Worm (Caenorhabditis elegans) whole organism, L2 larva: ENCODE measurements around the gene clh-5.

Source experiments
- C34F6.9 ChIP-seq: fragments of 150-350 bp; optimal IDR thresholded peaks from 2 replicates; lab custom pipeline; 2014; ENCODE audit warnings: missing biosample characterization, missing genetic modification characterization
- F13H6.1 ChIP-seq: sonication (generic microtip); optimal IDR thresholded peaks from 2 replicates; lab custom pipeline; 2016; ENCODE audit warnings: missing genetic modification characterization, missing compliant biosample characterization
- R02D3.7 ChIP-seq: fragments of 150-350 bp; optimal IDR thresholded peaks from 2 replicates; lab custom pipeline; 2014; ENCODE audit warnings: missing biosample characterization, missing genetic modification characterization
- Y55F3AM.14 ChIP-seq: fragments of 200-800 bp; sonication (Bioruptor generic); optimal IDR thresholded peaks from 2 replicates; lab custom pipeline; 2018; ENCODE audit warnings: mild to moderate bottlenecking, missing genetic modification characterization, missing compliant biosample characterization
- ZK546.5 ChIP-seq: sonication (generic microtip); optimal IDR thresholded peaks from 2 replicates; lab custom pipeline; 2017; ENCODE audit warnings: missing biosample characterization, missing genetic modification characterization
- alr-1 ChIP-seq: fragments of 150-350 bp; optimal IDR thresholded peaks from 2 replicates; lab custom pipeline; 2014; ENCODE audit warnings: missing biosample characterization, missing genetic modification characterization
- aly-2 ChIP-seq: fragments of 150-350 bp; optimal IDR thresholded peaks from 2 replicates; lab custom pipeline; 2014; ENCODE audit warnings: missing biosample characterization, missing genetic modification characterization
- ama-1 ChIP-seq: fragments of 150-350 bp; optimal IDR thresholded peaks from 2 replicates; lab custom pipeline; 2018; ENCODE audit warnings: inconsistent platforms
- blmp-1 ChIP-seq: sonication (generic microtip); optimal IDR thresholded peaks from 2 replicates; lab custom pipeline; 2017; ENCODE audit warnings: missing genetic modification characterization, mild to moderate bottlenecking, missing compliant biosample characterization, antibody characterized with exemption, moderate library complexity; ENCODE audit not compliant: insufficient read depth
- ceh-16 ChIP-seq: fragments of 150-350 bp; optimal IDR thresholded peaks from 2 replicates; lab custom pipeline; 2014; ENCODE audit warnings: missing biosample characterization, missing genetic modification characterization
- ceh-82 ChIP-seq: fragments of 150-350 bp; optimal IDR thresholded peaks from 2 replicates; lab custom pipeline; 2014; ENCODE audit warnings: missing biosample characterization, missing genetic modification characterization
- crh-2 ChIP-seq: sonication (generic microtip); optimal IDR thresholded peaks from 2 replicates; lab custom pipeline; 2017; ENCODE audit warnings: missing biosample characterization, missing genetic modification characterization
- dmd-4 ChIP-seq: sonication (generic microtip); optimal IDR thresholded peaks from 2 replicates; lab custom pipeline; 2017; ENCODE audit warnings: missing biosample characterization, missing genetic modification characterization
- egl-27 ChIP-seq: sonication (generic microtip); optimal IDR thresholded peaks from 3 replicates; lab custom pipeline; 2017; ENCODE audit warnings: missing biosample characterization, missing genetic modification reagents, missing genetic modification characterization
- elt-1 ChIP-seq: fragments of 150-350 bp; optimal IDR thresholded peaks from 2 replicates; lab custom pipeline; 2014; ENCODE audit warnings: missing biosample characterization, missing genetic modification characterization
- elt-3 ChIP-seq: sonication (generic microtip); optimal IDR thresholded peaks from 2 replicates; lab custom pipeline; 2017; ENCODE audit warnings: missing biosample characterization, missing genetic modification characterization
- fos-1 ChIP-seq: fragments of 150-350 bp; optimal IDR thresholded peaks from 2 replicates; lab custom pipeline; 2014; ENCODE audit warnings: missing biosample characterization, missing genetic modification characterization
- gmeb-1 ChIP-seq: fragments of 150-350 bp; optimal IDR thresholded peaks from 2 replicates; lab custom pipeline; 2014; ENCODE audit warnings: missing biosample characterization, missing genetic modification characterization
- lin-11 ChIP-seq: fragments of 150-350 bp; sonication (generic microtip); optimal IDR thresholded peaks from 2 replicates; lab custom pipeline; 2014; ENCODE audit warnings: missing biosample characterization, missing genetic modification characterization, inconsistent platforms, mixed read lengths
- lin-13 ChIP-seq: fragments of 150-350 bp; optimal IDR thresholded peaks from 2 replicates; lab custom pipeline; 2014; ENCODE audit warnings: missing biosample characterization, missing genetic modification reagents, missing genetic modification characterization
- lin-39 ChIP-seq: fragments of 150-350 bp; optimal IDR thresholded peaks from 2 replicates; lab custom pipeline; 2014; ENCODE audit warnings: missing biosample characterization, missing genetic modification reagents, missing genetic modification characterization
- lsy-2 ChIP-seq, 2 experiments: fragments of 150-350 bp in 1 of 2; sonication (generic microtip) in 1 of 2; optimal IDR thresholded peaks; 2 replicates each; lab custom pipeline; 2014 to 2017; ENCODE audit warnings: missing biosample characterization in 2 of 2, missing genetic modification characterization in 2 of 2
- mab-5 ChIP-seq: fragments of 150-350 bp; optimal IDR thresholded peaks from 2 replicates; lab custom pipeline; 2014; ENCODE audit warnings: missing biosample characterization, missing genetic modification characterization
- mbf-1 ChIP-seq: sonication (generic microtip); optimal IDR thresholded peaks from 2 replicates; lab custom pipeline; 2017; ENCODE audit warnings: missing biosample characterization, missing genetic modification characterization
- mdl-1 ChIP-seq, 2 experiments: fragments of 150-350 bp in 1 of 2; sonication (generic microtip) in 1 of 2; optimal IDR thresholded peaks; 2 replicates each; lab custom pipeline; 2017; ENCODE audit warnings: missing biosample characterization in 2 of 2, missing genetic modification characterization in 2 of 2
- nhr-10 ChIP-seq: sonication (generic microtip); optimal IDR thresholded peaks from 2 replicates; lab custom pipeline; 2017; ENCODE audit warnings: missing biosample characterization, missing genetic modification characterization
- nhr-11 ChIP-seq: fragments of 150-350 bp; optimal IDR thresholded peaks from 2 replicates; lab custom pipeline; 2014; ENCODE audit warnings: missing biosample characterization, missing genetic modification characterization
- nhr-12 ChIP-seq: fragments of 150-350 bp; optimal IDR thresholded peaks from 2 replicates; lab custom pipeline; 2014; ENCODE audit warnings: missing biosample characterization, missing genetic modification characterization
- nhr-129 ChIP-seq: fragments of 150-350 bp; optimal IDR thresholded peaks from 2 replicates; lab custom pipeline; 2014; ENCODE audit warnings: missing biosample characterization, missing genetic modification characterization
- nhr-21 ChIP-seq: fragments of 150-350 bp; optimal IDR thresholded peaks from 2 replicates; lab custom pipeline; 2014; ENCODE audit warnings: missing biosample characterization, missing genetic modification characterization
- nhr-23 ChIP-seq: fragments of 150-350 bp; optimal IDR thresholded peaks from 2 replicates; lab custom pipeline; 2014; ENCODE audit warnings: missing biosample characterization, missing genetic modification reagents, missing genetic modification characterization
- nhr-237 ChIP-seq: fragments of 150-350 bp; optimal IDR thresholded peaks from 2 replicates; lab custom pipeline; 2014; ENCODE audit warnings: missing biosample characterization, missing genetic modification characterization
- nhr-25 ChIP-seq: fragments of 150-350 bp; sonication (generic microtip); optimal IDR thresholded peaks from 3 replicates; lab custom pipeline; 2014; ENCODE audit warnings: missing biosample characterization, missing genetic modification characterization
- nhr-6 ChIP-seq: fragments of 150-350 bp; optimal IDR thresholded peaks from 2 replicates; lab custom pipeline; 2014; ENCODE audit warnings: missing biosample characterization, missing genetic modification characterization
- nhr-77 ChIP-seq: fragments of 150-350 bp; optimal IDR thresholded peaks from 2 replicates; lab custom pipeline; 2014; ENCODE audit warnings: missing biosample characterization, missing genetic modification characterization
- peb-1 ChIP-seq: fragments of 150-350 bp; optimal IDR thresholded peaks from 2 replicates; lab custom pipeline; 2014; ENCODE audit warnings: missing biosample characterization, missing genetic modification characterization
- sem-4 ChIP-seq: fragments of 150-350 bp; optimal IDR thresholded peaks from 2 replicates; lab custom pipeline; 2014; ENCODE audit warnings: missing biosample characterization, missing genetic modification reagents, missing genetic modification characterization
- skn-1 ChIP-seq: sonication (generic microtip); optimal IDR thresholded peaks from 2 replicates; lab custom pipeline; 2017; ENCODE audit warnings: missing biosample characterization, missing genetic modification characterization
- sma-3 ChIP-seq: sonication (generic microtip); optimal IDR thresholded peaks from 2 replicates; lab custom pipeline; 2016; ENCODE audit warnings: missing genetic modification reagents, missing genetic modification characterization, missing compliant biosample characterization
- sma-9 ChIP-seq, 2 experiments: fragments of 150-350 bp in 1 of 2; sonication (generic microtip) in 1 of 2; optimal IDR thresholded peaks; 2 replicates each; lab custom pipeline; 2014 to 2016; ENCODE audit warnings: missing genetic modification characterization in 2 of 2, mild to moderate bottlenecking in 1 of 2, missing biosample characterization in 1 of 2, missing compliant biosample characterization in 1 of 2, missing genetic modification reagents in 1 of 2, moderate library complexity in 1 of 2
- snpc-4 ChIP-seq: fragments of 150-350 bp; optimal IDR thresholded peaks from 2 replicates; lab custom pipeline; 2014; ENCODE audit warnings: missing biosample characterization, missing genetic modification characterization
- unc-39 ChIP-seq: fragments of 150-350 bp; optimal IDR thresholded peaks from 2 replicates; lab custom pipeline; 2014; ENCODE audit warnings: missing biosample characterization, missing genetic modification characterization
- unc-55 ChIP-seq: fragments of 150-350 bp; sonication (generic microtip); optimal IDR thresholded peaks from 3 replicates; lab custom pipeline; 2014; ENCODE audit warnings: missing biosample characterization, missing genetic modification reagents, missing genetic modification characterization
- unc-62 ChIP-seq: fragments of 150-350 bp; optimal IDR thresholded peaks from 2 replicates; lab custom pipeline; 2014; ENCODE audit warnings: missing biosample characterization, missing genetic modification reagents, missing genetic modification characterization
- zag-1 ChIP-seq: fragments of 150-350 bp; optimal IDR thresholded peaks from 2 replicates; lab custom pipeline; 2014; ENCODE audit warnings: missing biosample characterization, missing genetic modification characterization
- ztf-1 ChIP-seq: fragments of 200-800 bp; sonication (Bioruptor generic); conservative IDR thresholded peaks from 2 replicates; pipeline ENCODE4 v1.3.6; 2022; ENCODE audit warnings: missing genetic modification characterization, missing compliant biosample characterization
- ztf-11 ChIP-seq: sonication (generic microtip); optimal IDR thresholded peaks from 2 replicates; lab custom pipeline; 2017; ENCODE audit warnings: missing biosample characterization, missing genetic modification characterization
- ztf-4 ChIP-seq: fragments of 150-350 bp; optimal IDR thresholded peaks from 2 replicates; lab custom pipeline; 2014; ENCODE audit warnings: missing biosample characterization, missing genetic modification characterization

clh-5 gene

DNA sequence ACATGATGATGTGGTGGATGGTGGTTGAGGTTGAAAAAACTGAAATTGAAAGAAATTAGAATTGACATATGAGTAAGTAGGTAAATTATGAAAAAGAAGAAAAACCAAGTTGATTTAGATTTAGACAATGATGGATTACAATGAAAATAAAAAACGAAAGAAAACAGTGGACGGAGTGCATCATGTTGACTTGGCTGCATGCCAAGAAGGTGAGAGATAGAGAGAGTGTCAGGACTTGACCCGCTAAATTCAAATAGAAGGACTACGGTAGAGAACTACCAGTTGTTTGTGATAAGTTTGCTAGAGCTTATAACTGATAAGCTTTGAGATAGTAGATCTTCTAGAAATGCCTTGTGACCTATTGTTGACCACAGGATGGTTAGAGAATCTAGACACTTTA lies 37.3 kb downstream of the clh-5 start, which contains the start of gene T24B8.3:
Gene T24B8.3, minus strand, starts transcription at position 39 of the 400 bp plus-strand sequence.
- TF ChIP-seq sma-9 (GFP tag; optimal IDR thresholded peaks at IDR 0.05; lab: Kevin White, UChicago) (peak; percentile 51), sma-9 (tag; optimal IDR thresholded peaks at IDR 0.05; lab: Kevin White, UChicago) (no peak), nhr-129 (tag; lab: Kevin White, UChicago) (peak; percentile 27), ceh-82 (tag; lab: Kevin White, UChicago) (no peak), gmeb-1 (tag; lab: Kevin White, UChicago) (peak; percentile 4), ama-1 (lab: Kevin White, UChicago) (peak; percentile 21), ztf-11 (tag; lab: Kevin White, UChicago) (no peak), nhr-6 (peak; percentile 20), nhr-11 (no peak), lsy-2 (tag; optimal IDR thresholded peaks at IDR 0.05; lab: Kevin White, UChicago) (peak in 1 of 2 experiments; percentile 50)

- TF ChIP-seq unc-55 (GFP tag; lab: Kevin White, UChicago): peak; percentile 91
- no peak for TF ChIP-seq mbf-1 (tag; lab: Kevin White, UChicago)
- peak; percentile 60 for TF ChIP-seq nhr-6
- TF ChIP-seq ceh-82 (tag; lab: Kevin White, UChicago): peak; percentile 69
- TF ChIP-seq gmeb-1 (tag; lab: Kevin White, UChicago): peak; percentile 61
- peak; percentile 75 for TF ChIP-seq lin-39 (tag; lab: Kevin White, UChicago)
- peak; percentile 88 for TF ChIP-seq lin-13 (GFP tag; lab: Kevin White, UChicago)
- TF ChIP-seq elt-1 (tag; lab: Kevin White, UChicago): no peak
- peak; percentile 91 for TF ChIP-seq fos-1 (tag; lab: Kevin White, UChicago)
- TF ChIP-seq mab-5 (tag; lab: Kevin White, UChicago): peak; percentile 68
- TF ChIP-seq snpc-4: peak; percentile 25
- peak; percentile 99 for TF ChIP-seq nhr-129 (tag; lab: Kevin White, UChicago)
- peak; percentile 76 for TF ChIP-seq sma-9 (GFP tag; optimal IDR thresholded peaks at IDR 0.05; lab: Kevin White, UChicago)
- TF ChIP-seq sma-9 (tag; optimal IDR thresholded peaks at IDR 0.05; lab: Kevin White, UChicago): no peak
- peak; percentile 88 for TF ChIP-seq sma-3
- peak; percentile 86 for TF ChIP-seq nhr-21
- TF ChIP-seq Y55F3AM.14 (GFP tag; lab: Kevin White, UChicago): peak; percentile 85
- TF ChIP-seq R02D3.7 (tag; lab: Kevin White, UChicago): no peak
- peak; percentile 94 for TF ChIP-seq F13H6.1
- TF ChIP-seq alr-1 (tag; lab: Kevin White, UChicago): peak; percentile 45
- TF ChIP-seq lin-11 (tag; lab: Kevin White, UChicago): peak; percentile 95
- no peak for TF ChIP-seq elt-3
- TF ChIP-seq peb-1 (tag; lab: Kevin White, UChicago): peak; percentile 38
- no peak for TF ChIP-seq nhr-77 (tag; lab: Kevin White, UChicago)
- peak; percentile 62 to 86 for TF ChIP-seq lsy-2 (tag; optimal IDR thresholded peaks at IDR 0.05; lab: Kevin White, UChicago)
- TF ChIP-seq nhr-12 (tag; lab: Kevin White, UChicago): peak; percentile 45
- peak; percentile 6 for TF ChIP-seq nhr-10 (tag; lab: Kevin White, UChicago)
- peak; percentile 89 for TF ChIP-seq nhr-25 (tag; lab: Kevin White, UChicago)
- TF ChIP-seq unc-62 (GFP tag; lab: Kevin White, UChicago): no peak
- TF ChIP-seq ZK546.5 (tag; lab: Kevin White, UChicago): no peak
- TF ChIP-seq C34F6.9 (tag; lab: Kevin White, UChicago): peak; percentile 93
- TF ChIP-seq skn-1 (tag; lab: Kevin White, UChicago): peak; percentile 26
- TF ChIP-seq ztf-1 (GFP tag; lab: Robert Waterston, UW): no peak
- TF ChIP-seq nhr-11: no peak
- TF ChIP-seq ama-1 (lab: Kevin White, UChicago): no peak
- TF ChIP-seq crh-2 (tag; lab: Kevin White, UChicago): peak; percentile 89
- TF ChIP-seq ceh-16 (tag; lab: Kevin White, UChicago): peak; percentile 2
- TF ChIP-seq mdl-1 (tag; optimal IDR thresholded peaks at IDR 0.05; lab: Kevin White, UChicago): peak; percentile 63 to 86
- TF ChIP-seq nhr-23 (tag; lab: Kevin White, UChicago): no peak
- no peak for TF ChIP-seq dmd-4 (tag; lab: Kevin White, UChicago)
- TF ChIP-seq blmp-1 (tag; lab: Kevin White, UChicago): no peak
- peak; percentile 92 for TF ChIP-seq zag-1 (tag; lab: Kevin White, UChicago)
- no peak for TF ChIP-seq aly-2
- no peak for TF ChIP-seq nhr-237 (tag; lab: Kevin White, UChicago)
- TF ChIP-seq ztf-4 (tag; lab: Kevin White, UChicago): peak; percentile 76
- peak; percentile 64 for TF ChIP-seq ztf-11 (tag; lab: Kevin White, UChicago)
- peak; percentile 93 for TF ChIP-seq egl-27 (tag; lab: Kevin White, UChicago)
- peak; percentile 74 for TF ChIP-seq sem-4 (tag; lab: Kevin White, UChicago)
- peak; percentile 86 for TF ChIP-seq unc-39 (tag; lab: Kevin White, UChicago)
Measured at ce11 chrII:9060332-9060840, 38.0 kb downstream of the clh-5 start.
